Worm (Caenorhabditis elegans): ENCODE results near the gene pfk-1.2.

pfk-1.2 gene

DNA sequence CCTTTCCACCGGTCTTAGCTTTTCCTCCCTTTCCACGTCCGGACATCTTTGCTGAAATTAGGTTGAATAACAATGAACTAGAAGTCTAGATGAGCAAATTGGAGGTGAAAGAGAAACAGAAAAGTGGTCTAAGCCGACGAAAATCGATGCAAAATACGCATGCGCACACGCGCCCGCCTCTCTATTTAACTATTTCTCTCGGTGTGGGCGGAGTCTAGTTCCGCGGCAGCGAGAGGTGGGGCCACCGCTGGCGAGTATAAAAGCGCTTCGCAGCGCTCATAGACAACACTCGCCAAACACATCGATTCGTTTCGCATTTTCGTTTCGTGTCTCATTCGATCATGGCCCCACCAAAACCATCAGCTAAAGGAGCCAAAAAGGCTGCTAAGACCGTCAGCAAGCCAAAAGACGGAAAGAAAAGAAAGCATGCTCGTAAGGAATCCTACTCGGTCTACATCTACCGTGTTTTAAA, 13.7 kb downstream of the pfk-1.2 start, which contains the start of the genes his-35 and his-41 (continued):
- TF ChIP-seq nhr-11 (tag; optimal IDR thresholded peaks at IDR 0.05) (no peak), lin-13 (GFP tag; optimal IDR thresholded peaks at IDR 0.05) (no peak), sup-37 (GFP tag; optimal IDR thresholded peaks at IDR 0.05) (peak; percentile 16), nhr-237 (tag; optimal IDR thresholded peaks at IDR 0.05) (no peak), lir-3 (tag; optimal IDR thresholded peaks at IDR 0.05; ENCODE audit: poor library complexity) (no peak), unc-62 (GFP tag; optimal IDR thresholded peaks at IDR 0.05) (no peak), nhr-47 (tag; optimal IDR thresholded peaks at IDR 0.05) (peak; percentile 87), unc-130 (tag; optimal IDR thresholded peaks at IDR 0.05) (peak; percentile 3), isw-1 (GFP tag; IDR thresholded peaks at IDR 0.05) (peak; percentile 31; the same call in 1 of the 2 replicates), pag-3 (tag; optimal IDR thresholded peaks at IDR 0.05; ENCODE audit: borderline replicate concordance, insufficient read depth) (no peak), xbp-1 (tag; optimal IDR thresholded peaks at IDR 0.05) (peak; percentile 74), hlh-17 (GFP tag; optimal IDR thresholded peaks at IDR 0.05; ENCODE audit: borderline replicate concordance) (no peak), lin-14 (GFP tag; optimal IDR thresholded peaks at IDR 0.05) (peak; percentile 75), nhr-12 (tag; optimal IDR thresholded peaks at IDR 0.05) (no peak), efl-3 (GFP tag; optimal IDR thresholded peaks at IDR 0.05) (no peak), tbx-2 (tag; optimal IDR thresholded peaks at IDR 0.05) (peak; percentile 69), grh-1 (GFP tag; IDR thresholded peaks at IDR 0.05) (0 out of 2 replicates have a peak, but pooled peaks have one; percentile 14), sox-4 (tag; optimal IDR thresholded peaks at IDR 0.05) (no peak), nhr-84 (tag; optimal IDR thresholded peaks at IDR 0.05) (no peak), skn-1 (tag; optimal IDR thresholded peaks at IDR 0.05) (peak; percentile 77), alr-1 (tag; optimal IDR thresholded peaks at IDR 0.05; ENCODE audit: borderline replicate concordance) (no peak), unc-30 (tag; optimal IDR thresholded peaks at IDR 0.05) (no peak), ces-1 (GFP tag; optimal IDR thresholded peaks at IDR 0.05) (no peak), blmp-1 (tag; optimal IDR thresholded peaks at IDR 0.05) (no peak), F16B12.6 (tag; optimal IDR thresholded peaks at IDR 0.05) (peak; percentile 28), nhr-77 (tag; optimal IDR thresholded peaks at IDR 0.05) (peak; percentile 23), pqm-1 (tag; optimal IDR thresholded peaks at IDR 0.05) (no peak), C04F5.9 (tag; optimal IDR thresholded peaks at IDR 0.05) (no peak), ceh-82 (tag; optimal IDR thresholded peaks at IDR 0.05) (peak; percentile 41 to 57 (median 54)), nhr-20 (tag; optimal IDR thresholded peaks at IDR 0.05) (peak; percentile 77), sptf-1 (tag; optimal IDR thresholded peaks at IDR 0.05) (no peak), fkh-8 (tag; optimal IDR thresholded peaks at IDR 0.05) (peak; percentile 69), hlh-4 (tag; optimal IDR thresholded peaks at IDR 0.05) (no peak), ceh-63 (GFP tag; optimal IDR thresholded peaks at IDR 0.05) (no peak), zag-1 (tag; optimal IDR thresholded peaks at IDR 0.05) (no peak), ets-5 (GFP tag; IDR thresholded peaks at IDR 0.05) (no peak), ceh-88 (GFP tag; IDR thresholded peaks at IDR 0.05) (0 out of 2 replicates have a peak, but pooled peaks have one; percentile 10), fkh-4 (tag; optimal IDR thresholded peaks at IDR 0.05; ENCODE audit: borderline replicate concordance) (no peak), ceh-90 (tag; optimal IDR thresholded peaks at IDR 0.05) (no peak), nhr-19 (GFP tag; conservative IDR thresholded peaks at IDR 0.05) (peak; percentile 67), irx-1 (tag; optimal IDR thresholded peaks at IDR 0.05) (peak; percentile 55), fkh-10 (GFP tag; optimal IDR thresholded peaks at IDR 0.05) (peak; percentile 8), C16A3.4 (tag; optimal IDR thresholded peaks at IDR 0.05) (no peak), elt-3 (tag; optimal IDR thresholded peaks at IDR 0.05) (no peak), lin-35 (GFP tag; optimal IDR thresholded peaks at IDR 0.05) (peak; percentile 22 to 57), fos-1 (tag; optimal IDR thresholded peaks at IDR 0.05) (peak; percentile 24), zip-4 (GFP tag; optimal IDR thresholded peaks at IDR 0.05) (peak; percentile 42), nhr-85 (tag) (no peak), mef-2 (tag; optimal IDR thresholded peaks at IDR 0.05) (no peak), ama-1 (optimal IDR thresholded peaks at IDR 0.05) (peak; percentile 60), nhr-71 (tag; optimal IDR thresholded peaks at IDR 0.05) (peak; percentile 83), vab-15 (tag; optimal IDR thresholded peaks at IDR 0.05) (no peak), egl-27 (tag; optimal IDR thresholded peaks at IDR 0.05) (no peak)
